Worm (Caenorhabditis elegans) whole organism, L2 larva: ENCODE measurements around the gene fbxa-26.
A peak's percentile ranks its signal among the peaks of the same experiment; 100 is the strongest.

Source experiments
- C34F6.9 ChIP-seq: fragments of 150-350 bp; optimal IDR thresholded peaks from 2 replicates; lab custom pipeline; 2014; ENCODE audit warnings: missing biosample characterization, missing genetic modification characterization
- F13H6.1 ChIP-seq: sonication (generic microtip); optimal IDR thresholded peaks from 2 replicates; lab custom pipeline; 2016; ENCODE audit warnings: missing genetic modification characterization, missing compliant biosample characterization
- R02D3.7 ChIP-seq: fragments of 150-350 bp; optimal IDR thresholded peaks from 2 replicates; lab custom pipeline; 2014; ENCODE audit warnings: missing biosample characterization, missing genetic modification characterization
- Y55F3AM.14 ChIP-seq: fragments of 200-800 bp; sonication (Bioruptor generic); optimal IDR thresholded peaks from 2 replicates; lab custom pipeline; 2018; ENCODE audit warnings: mild to moderate bottlenecking, missing genetic modification characterization, missing compliant biosample characterization
- ZK546.5 ChIP-seq: sonication (generic microtip); optimal IDR thresholded peaks from 2 replicates; lab custom pipeline; 2017; ENCODE audit warnings: missing biosample characterization, missing genetic modification characterization
- alr-1 ChIP-seq: fragments of 150-350 bp; optimal IDR thresholded peaks from 2 replicates; lab custom pipeline; 2014; ENCODE audit warnings: missing biosample characterization, missing genetic modification characterization
- aly-2 ChIP-seq: fragments of 150-350 bp; optimal IDR thresholded peaks from 2 replicates; lab custom pipeline; 2014; ENCODE audit warnings: missing biosample characterization, missing genetic modification characterization
- blmp-1 ChIP-seq: sonication (generic microtip); optimal IDR thresholded peaks from 2 replicates; lab custom pipeline; 2017; ENCODE audit warnings: missing genetic modification characterization, mild to moderate bottlenecking, missing compliant biosample characterization, antibody characterized with exemption, moderate library complexity; ENCODE audit not compliant: insufficient read depth
- ceh-16 ChIP-seq: fragments of 150-350 bp; optimal IDR thresholded peaks from 2 replicates; lab custom pipeline; 2014; ENCODE audit warnings: missing biosample characterization, missing genetic modification characterization
- ceh-82 ChIP-seq: fragments of 150-350 bp; optimal IDR thresholded peaks from 2 replicates; lab custom pipeline; 2014; ENCODE audit warnings: missing biosample characterization, missing genetic modification characterization
- crh-2 ChIP-seq: sonication (generic microtip); optimal IDR thresholded peaks from 2 replicates; lab custom pipeline; 2017; ENCODE audit warnings: missing biosample characterization, missing genetic modification characterization
- dmd-4 ChIP-seq: sonication (generic microtip); optimal IDR thresholded peaks from 2 replicates; lab custom pipeline; 2017; ENCODE audit warnings: missing biosample characterization, missing genetic modification characterization
- elt-1 ChIP-seq: fragments of 150-350 bp; optimal IDR thresholded peaks from 2 replicates; lab custom pipeline; 2014; ENCODE audit warnings: missing biosample characterization, missing genetic modification characterization
- elt-3 ChIP-seq: sonication (generic microtip); optimal IDR thresholded peaks from 2 replicates; lab custom pipeline; 2017; ENCODE audit warnings: missing biosample characterization, missing genetic modification characterization
- fos-1 ChIP-seq: fragments of 150-350 bp; optimal IDR thresholded peaks from 2 replicates; lab custom pipeline; 2014; ENCODE audit warnings: missing biosample characterization, missing genetic modification characterization
- lin-11 ChIP-seq: fragments of 150-350 bp; sonication (generic microtip); optimal IDR thresholded peaks from 2 replicates; lab custom pipeline; 2014; ENCODE audit warnings: missing biosample characterization, missing genetic modification characterization, inconsistent platforms, mixed read lengths
- lin-13 ChIP-seq: fragments of 150-350 bp; optimal IDR thresholded peaks from 2 replicates; lab custom pipeline; 2014; ENCODE audit warnings: missing biosample characterization, missing genetic modification reagents, missing genetic modification characterization
- lsy-2 ChIP-seq, 2 experiments: fragments of 150-350 bp in 1 of 2; sonication (generic microtip) in 1 of 2; optimal IDR thresholded peaks; 2 replicates each; lab custom pipeline; 2014 to 2017; ENCODE audit warnings: missing biosample characterization in 2 of 2, missing genetic modification characterization in 2 of 2
- mab-5 ChIP-seq: fragments of 150-350 bp; optimal IDR thresholded peaks from 2 replicates; lab custom pipeline; 2014; ENCODE audit warnings: missing biosample characterization, missing genetic modification characterization
- mbf-1 ChIP-seq: sonication (generic microtip); optimal IDR thresholded peaks from 2 replicates; lab custom pipeline; 2017; ENCODE audit warnings: missing biosample characterization, missing genetic modification characterization
- nhr-10 ChIP-seq: sonication (generic microtip); optimal IDR thresholded peaks from 2 replicates; lab custom pipeline; 2017; ENCODE audit warnings: missing biosample characterization, missing genetic modification characterization
- nhr-11 ChIP-seq: fragments of 150-350 bp; optimal IDR thresholded peaks from 2 replicates; lab custom pipeline; 2014; ENCODE audit warnings: missing biosample characterization, missing genetic modification characterization
- nhr-12 ChIP-seq: fragments of 150-350 bp; optimal IDR thresholded peaks from 2 replicates; lab custom pipeline; 2014; ENCODE audit warnings: missing biosample characterization, missing genetic modification characterization
- nhr-21 ChIP-seq: fragments of 150-350 bp; optimal IDR thresholded peaks from 2 replicates; lab custom pipeline; 2014; ENCODE audit warnings: missing biosample characterization, missing genetic modification characterization
- nhr-23 ChIP-seq: fragments of 150-350 bp; optimal IDR thresholded peaks from 2 replicates; lab custom pipeline; 2014; ENCODE audit warnings: missing biosample characterization, missing genetic modification reagents, missing genetic modification characterization
- nhr-237 ChIP-seq: fragments of 150-350 bp; optimal IDR thresholded peaks from 2 replicates; lab custom pipeline; 2014; ENCODE audit warnings: missing biosample characterization, missing genetic modification characterization
- nhr-25 ChIP-seq: fragments of 150-350 bp; sonication (generic microtip); optimal IDR thresholded peaks from 3 replicates; lab custom pipeline; 2014; ENCODE audit warnings: missing biosample characterization, missing genetic modification characterization
- nhr-6 ChIP-seq: fragments of 150-350 bp; optimal IDR thresholded peaks from 2 replicates; lab custom pipeline; 2014; ENCODE audit warnings: missing biosample characterization, missing genetic modification characterization
- peb-1 ChIP-seq: fragments of 150-350 bp; optimal IDR thresholded peaks from 2 replicates; lab custom pipeline; 2014; ENCODE audit warnings: missing biosample characterization, missing genetic modification characterization
- skn-1 ChIP-seq: sonication (generic microtip); optimal IDR thresholded peaks from 2 replicates; lab custom pipeline; 2017; ENCODE audit warnings: missing biosample characterization, missing genetic modification characterization
- snpc-4 ChIP-seq: fragments of 150-350 bp; optimal IDR thresholded peaks from 2 replicates; lab custom pipeline; 2014; ENCODE audit warnings: missing biosample characterization, missing genetic modification characterization
- unc-39 ChIP-seq: fragments of 150-350 bp; optimal IDR thresholded peaks from 2 replicates; lab custom pipeline; 2014; ENCODE audit warnings: missing biosample characterization, missing genetic modification characterization
- ztf-1 ChIP-seq: fragments of 200-800 bp; sonication (Bioruptor generic); conservative IDR thresholded peaks from 2 replicates; pipeline ENCODE4 v1.3.6; 2022; ENCODE audit warnings: missing genetic modification characterization, missing compliant biosample characterization
- ztf-11 ChIP-seq: sonication (generic microtip); optimal IDR thresholded peaks from 2 replicates; lab custom pipeline; 2017; ENCODE audit warnings: missing biosample characterization, missing genetic modification characterization
- ztf-4 ChIP-seq: fragments of 150-350 bp; optimal IDR thresholded peaks from 2 replicates; lab custom pipeline; 2014; ENCODE audit warnings: missing biosample characterization, missing genetic modification characterization

Gene fbxa-26

DNA sequence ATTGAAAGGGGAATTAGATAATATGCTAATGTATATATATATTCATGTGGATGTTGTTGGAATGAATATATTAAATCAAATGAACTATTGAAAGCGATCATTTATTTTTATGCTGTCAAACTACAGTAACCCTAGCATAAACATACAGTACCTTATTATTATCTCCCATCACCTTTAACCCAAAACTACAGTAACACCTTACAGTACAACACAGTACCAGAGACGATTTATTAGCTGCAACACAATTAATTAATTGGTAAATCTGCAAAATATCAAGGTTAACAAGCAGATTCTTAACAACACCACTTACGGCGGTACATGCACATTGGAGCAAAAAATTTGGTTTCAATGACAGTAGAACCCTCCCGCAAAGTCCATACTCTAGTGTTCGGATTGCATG, 13.0 kb upstream of the fbxa-26 start, which contains the start of gene Y82E9BL.1:
Gene Y82E9BL.1, minus strand, starts transcription at position 101 of the 400 bp plus-strand sequence.
- TF ChIP-seq crh-2 (no peak), nhr-11 (no peak), nhr-23 (tag; lab: Kevin White, UChicago) (no peak), ceh-16 (tag; lab: Kevin White, UChicago) (no peak), lin-11 (no peak), Y55F3AM.14 (GFP tag; lab: Kevin White, UChicago) (no peak), aly-2 (tag; lab: Kevin White, UChicago) (no peak), C34F6.9 (no peak), blmp-1 (tag; lab: Kevin White, UChicago) (no peak), lsy-2 (tag; optimal IDR thresholded peaks at IDR 0.05; lab: Kevin White, UChicago) (no peak), ztf-11 (tag; lab: Kevin White, UChicago) (no peak), nhr-12 (no peak), ZK546.5 (tag; lab: Kevin White, UChicago) (no peak)

DNA sequence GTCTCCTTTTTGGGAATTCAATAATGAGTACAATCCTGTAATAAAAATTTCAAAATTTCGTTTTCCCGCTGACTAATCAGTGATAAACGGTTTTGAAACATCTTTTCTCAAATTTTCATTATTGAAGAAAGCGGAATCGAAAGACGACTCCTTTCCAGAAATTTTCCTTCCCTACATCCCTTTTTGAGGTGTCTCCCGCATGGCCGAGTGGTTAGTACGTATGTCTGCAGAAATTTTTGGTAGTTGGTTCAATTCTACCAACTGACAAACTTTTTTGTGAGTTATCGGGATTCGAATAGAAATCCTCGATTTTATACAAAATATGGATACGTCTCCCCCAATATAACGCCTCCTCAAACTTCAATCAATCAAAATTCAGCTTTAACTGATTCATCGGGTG, 12.2 kb upstream of the fbxa-26 start:
- TF ChIP-seq skn-1 (tag; lab: Kevin White, UChicago) (no peak), nhr-6 (tag; lab: Kevin White, UChicago) (no peak), lin-11 (no peak), nhr-25 (tag; lab: Kevin White, UChicago) (no peak), elt-1 (tag; lab: Kevin White, UChicago) (no peak), lin-13 (GFP tag; lab: Kevin White, UChicago) (no peak), ztf-4 (tag; lab: Kevin White, UChicago) (no peak), unc-39 (tag; lab: Kevin White, UChicago) (no peak), ztf-1 (GFP tag; lab: Robert Waterston, UW) (no peak), nhr-237 (tag; lab: Kevin White, UChicago) (no peak)

DNA sequence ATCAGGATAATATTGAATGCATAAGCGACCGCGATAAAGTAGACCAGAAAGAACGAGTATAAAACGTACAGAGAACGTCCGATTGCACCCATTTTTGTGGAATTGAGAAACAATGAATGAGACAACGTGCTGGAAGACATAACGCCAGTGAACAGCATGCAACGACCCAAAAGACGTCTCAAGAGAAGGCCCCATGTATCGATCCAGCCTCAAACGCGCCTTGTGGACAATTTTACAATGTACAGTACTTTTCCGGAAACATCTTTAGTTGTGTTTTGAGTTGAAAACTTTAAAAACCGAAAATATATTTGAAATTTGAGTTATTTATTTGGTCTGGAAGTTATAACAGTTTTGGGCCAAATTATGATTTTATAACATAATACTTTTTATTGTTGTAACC, 8.4 kb upstream of the fbxa-26 start, which contains the start of gene Y82E9BL.3:
Gene Y82E9BL.3, minus strand, starts transcription at position 101 of the 400 bp plus-strand sequence.
- TF ChIP-seq snpc-4 (tag; lab: Kevin White, UChicago) (no peak), peb-1 (tag; lab: Kevin White, UChicago) (no peak), alr-1 (tag; lab: Kevin White, UChicago) (no peak), mbf-1 (tag; lab: Kevin White, UChicago) (no peak), nhr-237 (tag; lab: Kevin White, UChicago) (no peak), ztf-1 (GFP tag; lab: Robert Waterston, UW) (no peak), dmd-4 (tag; lab: Kevin White, UChicago) (no peak), ceh-82 (tag; lab: Kevin White, UChicago) (no peak), lin-13 (GFP tag; lab: Kevin White, UChicago) (no peak), ceh-16 (tag; lab: Kevin White, UChicago) (no peak), Y55F3AM.14 (GFP tag; lab: Kevin White, UChicago) (no peak), F13H6.1 (tag; lab: Kevin White, UChicago) (no peak)

DNA sequence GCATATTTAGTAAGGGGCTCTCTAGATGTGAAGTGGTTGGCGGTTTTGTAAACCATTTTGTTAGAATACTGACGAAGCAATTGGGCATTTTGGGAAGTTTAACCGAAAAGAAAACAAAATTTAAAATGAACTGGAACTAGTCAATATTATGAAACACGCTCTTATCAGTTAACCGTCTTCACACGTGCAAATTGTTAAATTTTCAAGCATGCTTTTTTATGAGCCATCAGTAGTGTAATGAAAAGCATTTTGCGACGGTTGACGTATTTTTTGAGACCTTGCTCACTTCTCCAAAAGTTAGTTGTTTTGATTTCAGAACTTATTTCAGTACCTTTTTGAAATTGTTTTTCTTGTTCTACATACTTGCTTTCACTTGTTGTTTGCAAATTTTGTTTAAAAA, 7.0 kb upstream of the fbxa-26 start, which contains the start of gene fbxa-25:
Gene fbxa-25, minus strand, starts transcription at position 138 of the 400 bp plus-strand sequence.
- TF ChIP-seq fos-1 (tag; lab: Kevin White, UChicago) (peak; percentile 52), peb-1 (tag; lab: Kevin White, UChicago) (no peak)

- TF ChIP-seq blmp-1 (tag; lab: Kevin White, UChicago) (no peak), Y55F3AM.14 (GFP tag; lab: Kevin White, UChicago) (no peak), mab-5 (no peak), nhr-237 (tag; lab: Kevin White, UChicago) (no peak), ceh-82 (tag; lab: Kevin White, UChicago) (no peak), mbf-1 (tag; lab: Kevin White, UChicago) (no peak)
These were observed 5.2 kb upstream of the fbxa-26 start, which contains the start of gene Y82E9BL.5 for ce11 chrIII:1347539-1347938. TSS of gene Y82E9BL.5 (minus strand) at chrIII:1347639.

ce11 chrIII:1347003-1347402, 4.7 kb upstream of the fbxa-26 start:
- TF ChIP-seq C34F6.9 (no peak), ceh-16 (tag; lab: Kevin White, UChicago) (no peak), skn-1 (tag; lab: Kevin White, UChicago) (no peak), nhr-25 (tag; lab: Kevin White, UChicago) (no peak), nhr-237 (tag; lab: Kevin White, UChicago) (no peak), R02D3.7 (no peak), nhr-21 (tag; lab: Kevin White, UChicago) (no peak), ztf-1 (GFP tag; lab: Robert Waterston, UW) (no peak), crh-2 (no peak), mab-5 (no peak), elt-3 (tag; lab: Kevin White, UChicago) (no peak), nhr-10 (no peak), elt-1 (tag; lab: Kevin White, UChicago) (no peak), unc-39 (tag; lab: Kevin White, UChicago) (no peak), peb-1 (tag; lab: Kevin White, UChicago) (no peak)
